Fruit fly (Drosophila melanogaster) whole organism: ENCODE measurements around the gene Rtca.

Source experiments
- CG8478 ChIP-seq: fragments of >200 bp; optimal IDR thresholded peaks from 2 replicates; lab custom pipeline; 2018; ENCODE audit warnings: inconsistent platforms
- Dll ChIP-seq: fragments of >200 bp; optimal IDR thresholded peaks from 2 replicates; lab custom pipeline; 2017
- EcR ChIP-seq, 2 experiments: fragments of >200 bp; optimal IDR thresholded peaks; 2 replicates each; lab custom pipeline; 2017; ENCODE audit warnings: missing biosample characterization in 2 of 2, missing genetic modification characterization in 2 of 2, missing genetic modification reagents in 2 of 2
- pan ChIP-seq: fragments of >200 bp; optimal IDR thresholded peaks from 2 replicates; lab custom pipeline; 2017
- psq ChIP-seq: fragments of >200 bp; optimal IDR thresholded peaks from 2 replicates; lab custom pipeline; 2017
- usp ChIP-seq: fragments of >200 bp; optimal IDR thresholded peaks from 2 replicates; lab custom pipeline; 2017; ENCODE audit warnings: missing biosample characterization, missing genetic modification characterization, mixed read lengths

DNA sequence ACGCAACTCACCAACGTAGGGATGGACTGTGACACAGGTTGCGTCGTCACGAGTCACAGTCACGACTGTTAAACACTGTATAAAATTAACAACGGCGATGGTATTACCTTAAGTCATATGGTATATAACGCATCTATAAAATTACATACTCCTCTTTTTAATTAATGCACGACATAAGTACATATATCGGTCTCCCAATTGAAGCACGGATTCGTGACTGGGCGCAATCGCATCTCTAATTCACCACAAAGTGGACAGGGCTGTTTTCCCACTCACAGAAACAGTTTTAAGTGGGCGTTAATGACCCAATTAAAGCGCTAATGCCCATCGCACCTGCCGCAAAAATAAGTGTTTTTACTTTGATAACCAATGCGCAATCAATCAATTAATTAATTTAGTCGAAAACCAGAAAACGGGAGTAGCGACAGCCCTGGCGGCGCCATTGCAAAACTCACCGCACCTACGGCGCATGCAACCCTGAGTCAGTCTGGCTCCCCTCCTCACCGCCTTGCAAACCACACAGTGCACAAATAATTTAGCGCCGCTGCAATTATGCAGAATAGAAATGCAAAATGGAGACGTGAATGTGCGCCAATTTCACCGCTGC lies 30.8 kb upstream of the Rtca start, which contains the start of gene CG4313:
- TF ChIP-seq EcR (GFP tag; optimal IDR thresholded peaks at IDR 0.05; lab: Kevin White, UChicago) (no peak), Dll (lab: Kevin White, UChicago) (no peak), pan (lab: Kevin White, UChicago) (no peak), CG8478 (lab: Kevin White, UChicago) (no peak), psq (lab: Kevin White, UChicago) (no peak), usp (GFP tag; lab: Kevin White, UChicago) (no peak)
